Worm (Caenorhabditis elegans) whole organism, midembryonic: ENCODE results near the gene crn-3.
A peak's percentile ranks its signal among the peaks of the same experiment; 100 is the strongest.

Experiments
- T22C8.4 ChIP-seq: fragments of 200-800 bp; sonication (Bioruptor generic); IDR thresholded peaks from 2 replicates; pipeline ENCODE4 v1.3.6; 2022; ENCODE audit warnings: missing genetic modification characterization, missing compliant biosample characterization
- cog-1 ChIP-seq: sonication (generic microtip); optimal IDR thresholded peaks from 2 replicates; lab custom pipeline; 2016; ENCODE audit warnings: missing genetic modification characterization, missing compliant biosample characterization
- flt-1 ChIP-seq: fragments of 200-800 bp; sonication (Bioruptor generic); IDR thresholded peaks from 2 replicates; pipeline ENCODE4 v1.3.6; 2022; ENCODE audit warnings: missing genetic modification characterization, missing compliant biosample characterization
- klf-2 ChIP-seq: fragments of 200-800 bp; sonication (Bioruptor generic); conservative IDR thresholded peaks from 2 replicates; pipeline ENCODE4 v1.3.6; 2022; ENCODE audit warnings: missing genetic modification reagents, missing genetic modification characterization, missing compliant biosample characterization
- med-1 ChIP-seq: sonication (generic microtip); optimal IDR thresholded peaks from 2 replicates; lab custom pipeline; 2017; ENCODE audit warnings: missing genetic modification characterization, mild to moderate bottlenecking, missing compliant biosample characterization, antibody characterized with exemption, missing genetic modification reagents; ENCODE audit not compliant: insufficient read depth
- ref-1 ChIP-seq: fragments of 200-800 bp; sonication (Bioruptor generic); conservative IDR thresholded peaks from 2 replicates; pipeline ENCODE4 v1.3.6; 2022; ENCODE audit warnings: missing genetic modification reagents, missing genetic modification characterization, missing compliant biosample characterization
- tab-1 ChIP-seq: fragments of 200-800 bp; sonication (Bioruptor generic); IDR thresholded peaks from 2 replicates; pipeline ENCODE4 v1.3.6; 2022; ENCODE audit warnings: missing genetic modification characterization, missing compliant biosample characterization
- ztf-23 ChIP-seq: fragments of 200-800 bp; sonication (Bioruptor generic); IDR thresholded peaks from 2 replicates; pipeline ENCODE4 v1.3.6; 2022; ENCODE audit warnings: missing genetic modification reagents, missing genetic modification characterization, missing compliant biosample characterization
- ztf-29 ChIP-seq: fragments of 200-800 bp; sonication (Bioruptor generic); IDR thresholded peaks from 2 replicates; pipeline ENCODE4 v1.3.6; 2022; ENCODE audit warnings: missing genetic modification reagents, missing genetic modification characterization, missing compliant biosample characterization

crn-3 gene

DNA sequence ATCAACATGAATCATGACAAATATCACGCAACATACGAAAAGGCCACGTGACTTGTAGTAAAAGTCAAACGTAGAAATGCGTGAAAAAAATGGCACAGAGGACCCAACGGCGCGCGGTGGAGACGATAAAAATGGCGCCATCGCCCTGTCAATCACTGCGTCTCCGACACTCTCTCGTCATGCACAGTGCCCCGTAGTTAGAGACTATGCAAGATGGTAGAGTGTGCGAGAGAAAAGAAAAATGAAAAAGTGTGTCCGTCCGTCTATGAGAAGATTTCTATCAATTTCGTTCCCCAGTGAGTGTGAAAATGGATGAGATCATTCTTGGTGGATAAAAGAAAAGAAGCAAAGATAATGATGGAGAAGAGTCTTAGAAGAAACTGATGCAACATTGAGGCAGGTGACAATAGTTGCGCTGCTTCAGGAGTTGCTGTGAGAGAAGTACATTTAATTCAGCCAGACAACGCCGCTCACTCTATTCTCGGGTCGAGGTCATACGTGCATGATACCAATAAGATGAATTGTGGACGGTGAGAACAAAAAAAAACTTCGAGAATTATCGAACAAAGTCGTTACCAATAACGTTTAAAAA is 32.3 kb upstream of the crn-3 start:
- no peak for TF ChIP-seq cog-1 (tag; lab: Kevin White, UChicago)
- TF ChIP-seq ref-1: no peak
- TF ChIP-seq flt-1 (GFP tag; lab: Robert Waterston, UW): 0 out of 2 replicates have a peak, but pooled peaks have one; percentile 6

DNA sequence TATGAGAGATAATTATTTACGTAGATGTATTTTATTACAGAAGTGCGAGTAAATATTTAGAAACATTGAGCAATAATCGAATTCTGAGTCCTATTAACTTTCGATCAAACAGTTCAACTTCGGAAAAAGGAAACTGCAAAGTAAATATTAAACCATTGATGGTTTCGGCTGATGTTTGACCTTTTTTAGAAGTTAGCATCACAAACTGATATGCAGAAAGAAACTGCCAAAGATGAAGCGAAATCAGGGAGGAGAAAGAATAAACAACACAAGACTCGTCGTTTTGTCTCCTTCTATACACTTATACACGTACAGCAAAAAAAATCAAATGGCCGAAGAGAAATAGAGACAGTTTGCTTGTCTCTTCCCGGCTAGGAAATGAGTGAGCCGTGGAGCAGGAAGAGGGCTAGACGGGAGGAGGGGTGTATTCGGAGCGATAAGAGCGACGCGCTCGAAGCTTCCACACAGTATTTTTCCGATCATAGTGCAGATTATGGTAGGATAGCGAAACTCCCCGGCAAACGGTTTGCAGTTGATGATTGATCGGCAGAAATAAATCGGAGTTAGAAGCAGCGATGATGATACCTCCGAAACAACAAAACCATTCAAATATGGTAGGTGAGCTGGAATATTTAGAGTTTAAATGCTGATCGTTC is 31.2 kb upstream of the crn-3 start:
- TF ChIP-seq cog-1 (tag; lab: Kevin White, UChicago) (no peak), ref-1 (no peak), ztf-23 (GFP tag; lab: Robert Waterston, UW) (no peak), tab-1 (GFP tag; lab: Robert Waterston, UW) (no peak), T22C8.4 (GFP tag; lab: Robert Waterston, UW) (no peak), med-1 (GFP tag; lab: Kevin White, UChicago) (no peak)

DNA sequence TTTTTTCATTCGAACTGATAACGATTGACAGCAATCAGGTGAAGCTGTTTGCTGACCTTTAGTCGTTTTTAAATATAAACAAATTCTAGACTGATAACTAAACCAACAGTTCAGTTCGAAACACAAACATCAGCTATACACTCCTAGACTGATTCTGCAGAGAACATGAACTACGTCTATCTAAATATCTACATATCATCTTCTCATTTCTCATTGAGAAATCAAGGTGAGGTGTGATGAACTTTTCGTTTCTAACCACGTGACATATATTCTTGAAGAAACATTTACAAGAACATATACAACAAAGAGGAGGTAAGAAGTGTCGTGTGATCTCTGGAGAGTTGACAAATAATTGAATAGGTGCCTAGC is 30.7 kb upstream of the crn-3 start:
- TF ChIP-seq tab-1 (GFP tag; lab: Robert Waterston, UW): no peak
- no peak for TF ChIP-seq ztf-29
- no peak for TF ChIP-seq T22C8.4 (GFP tag; lab: Robert Waterston, UW)

- no peak for TF ChIP-seq tab-1 (GFP tag; lab: Robert Waterston, UW)
- no peak for TF ChIP-seq flt-1 (GFP tag; lab: Robert Waterston, UW)
Observed at ce11 chrII:10558345-10558744, 29.5 kb upstream of the crn-3 start.

ce11 chrII:10558962-10559415 is 28.9 kb upstream of the crn-3 start:
- 0 out of 2 replicates have a peak, but pooled peaks have one; percentile 20 for TF ChIP-seq ztf-23 (GFP tag; lab: Robert Waterston, UW)
- no peak for TF ChIP-seq klf-2 (GFP tag; lab: Robert Waterston, UW)
- 0 out of 2 replicates have a peak, but pooled peaks have one; percentile 41 for TF ChIP-seq flt-1 (GFP tag; lab: Robert Waterston, UW)

DNA sequence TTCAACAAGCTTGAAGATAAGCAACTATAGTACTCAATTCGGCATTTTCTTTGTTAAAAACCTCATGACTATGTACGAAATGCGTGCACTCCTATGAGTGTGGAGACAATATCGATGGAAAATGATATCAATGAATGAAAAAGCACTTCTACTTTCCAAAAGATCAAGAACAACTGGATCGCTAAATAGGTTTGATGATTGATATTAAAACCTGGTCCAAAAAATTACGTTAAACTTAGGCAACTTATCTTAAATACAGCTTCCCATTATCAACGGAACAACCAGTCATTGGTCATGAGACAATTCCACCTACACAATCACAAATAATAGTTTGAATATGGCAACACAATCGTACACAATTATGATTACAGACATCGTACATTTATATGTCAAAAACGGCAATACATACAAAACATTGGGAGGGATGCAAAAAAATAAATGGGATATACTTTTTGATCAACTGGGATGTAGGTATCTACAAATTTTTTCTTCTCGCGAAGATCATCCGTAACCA is 28.1 kb upstream of the crn-3 start:
- TF ChIP-seq med-1 (GFP tag; lab: Kevin White, UChicago): no peak
- no peak for TF ChIP-seq ref-1
- TF ChIP-seq cog-1 (tag; lab: Kevin White, UChicago): no peak
- no peak for TF ChIP-seq T22C8.4 (GFP tag; lab: Robert Waterston, UW)
- TF ChIP-seq klf-2 (GFP tag; lab: Robert Waterston, UW): no peak
- TF ChIP-seq flt-1 (GFP tag; lab: Robert Waterston, UW): no peak
- TF ChIP-seq ztf-23 (GFP tag; lab: Robert Waterston, UW): no peak
- no peak for TF ChIP-seq tab-1 (GFP tag; lab: Robert Waterston, UW)
- no peak for TF ChIP-seq ztf-29

DNA sequence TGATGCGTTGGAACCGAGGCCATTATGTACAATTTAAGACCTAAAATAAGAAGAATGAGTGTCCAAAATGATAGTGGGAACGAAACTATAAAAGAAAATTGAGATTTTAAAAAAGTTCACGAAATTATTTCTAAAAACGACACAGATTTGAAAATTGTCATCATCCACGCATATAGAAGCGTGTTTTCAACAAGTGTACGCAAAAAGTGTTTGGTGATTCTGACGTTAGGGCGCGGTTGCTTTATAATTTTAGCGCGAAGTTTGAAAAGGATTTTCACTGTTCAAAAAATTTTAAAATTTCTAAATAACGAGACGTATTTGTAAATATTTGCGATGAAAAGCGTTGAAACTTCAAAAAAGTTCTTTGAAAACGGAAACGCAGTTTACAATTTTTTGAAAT is 24.5 kb upstream of the crn-3 start, which contains the start of gene cdc-48.1:
TSS of gene cdc-48.1 (minus strand) at position 40 of the 400 bp plus-strand sequence.
- no peak for TF ChIP-seq ref-1
- peak; percentile 94 for TF ChIP-seq ztf-23 (GFP tag; lab: Robert Waterston, UW)
- peak; percentile 25 for TF ChIP-seq med-1 (GFP tag; lab: Kevin White, UChicago)
- peak; percentile 99 for TF ChIP-seq cog-1 (tag; lab: Kevin White, UChicago)
- peak; percentile 60; the same call in 1 of the 2 replicates for TF ChIP-seq ztf-29
- TF ChIP-seq klf-2 (GFP tag; lab: Robert Waterston, UW): peak; percentile 76
- TF ChIP-seq tab-1 (GFP tag; lab: Robert Waterston, UW): peak; percentile 80
- TF ChIP-seq T22C8.4 (GFP tag; lab: Robert Waterston, UW): peak; percentile 76
- TF ChIP-seq flt-1 (GFP tag; lab: Robert Waterston, UW): peak; percentile 94

ce11 chrII:10564578-10564977 is 23.3 kb upstream of the crn-3 start, which contains the start of the genes C06A1.6 and C06A1.7:
TSS of gene C06A1.6 (minus strand) at chrII:10564678.
TSS of gene C06A1.7 (plus strand) at chrII:10564891.
- TF ChIP-seq ztf-29 (no peak), cog-1 (tag; lab: Kevin White, UChicago) (no peak), tab-1 (GFP tag; lab: Robert Waterston, UW) (no peak), T22C8.4 (GFP tag; lab: Robert Waterston, UW) (no peak), ref-1 (no peak), ztf-23 (GFP tag; lab: Robert Waterston, UW) (no peak), klf-2 (GFP tag; lab: Robert Waterston, UW) (no peak), flt-1 (GFP tag; lab: Robert Waterston, UW) (no peak), med-1 (GFP tag; lab: Kevin White, UChicago) (no peak)

ce11 chrII:10566458-10566857 is 21.4 kb upstream of the crn-3 start:
- no peak for TF ChIP-seq ref-1
- no peak for TF ChIP-seq ztf-29
- TF ChIP-seq flt-1 (GFP tag; lab: Robert Waterston, UW): no peak
- TF ChIP-seq med-1 (GFP tag; lab: Kevin White, UChicago): no peak
- TF ChIP-seq cog-1 (tag; lab: Kevin White, UChicago): no peak
- TF ChIP-seq T22C8.4 (GFP tag; lab: Robert Waterston, UW): no peak
- TF ChIP-seq tab-1 (GFP tag; lab: Robert Waterston, UW): no peak
- no peak for TF ChIP-seq ztf-23 (GFP tag; lab: Robert Waterston, UW)
- TF ChIP-seq klf-2 (GFP tag; lab: Robert Waterston, UW): no peak

- TF ChIP-seq med-1 (GFP tag; lab: Kevin White, UChicago) (no peak), ref-1 (no peak), klf-2 (GFP tag; lab: Robert Waterston, UW) (no peak), ztf-29 (no peak), cog-1 (tag; lab: Kevin White, UChicago) (no peak), ztf-23 (GFP tag; lab: Robert Waterston, UW) (no peak), T22C8.4 (GFP tag; lab: Robert Waterston, UW) (no peak), flt-1 (GFP tag; lab: Robert Waterston, UW) (no peak), tab-1 (GFP tag; lab: Robert Waterston, UW) (no peak)
Observed at ce11 chrII:10569498-10569897, 18.3 kb upstream of the crn-3 start.
